Fruit fly (Drosophila melanogaster) whole organism, embryonic: ENCODE data around the gene Exd2.

ENCODE experiments used
- Asciz ChIP-seq: fragments of 200-800 bp; sonication (Bioruptor generic); optimal IDR thresholded peaks from 2 replicates; lab custom pipeline; 2017; ENCODE audit warnings: missing biosample characterization, mild to moderate bottlenecking, missing genetic modification characterization, missing genetic modification reagents
- BtbVII ChIP-seq: fragments of 200-800 bp; sonication (Bioruptor generic); optimal IDR thresholded peaks from 3 replicates; lab custom pipeline; 2017; ENCODE audit warnings: missing biosample characterization, mild to moderate bottlenecking, missing genetic modification characterization
- CG11247 ChIP-seq: fragments of 200-800 bp; sonication (Bioruptor generic); IDR thresholded peaks from 2 replicates; pipeline ENCODE4 v1.3.6; 2022; ENCODE audit warnings: missing biosample characterization, missing genetic modification characterization
- CG11504 ChIP-seq: fragments of 200-800 bp; sonication (Bioruptor generic); optimal IDR thresholded peaks from 3 replicates; lab custom pipeline; 2019; ENCODE audit warnings: missing biosample characterization, mild to moderate bottlenecking, missing genetic modification characterization, moderate library complexity
- CG11695 ChIP-seq: fragments of 200-800 bp; sonication (Bioruptor generic); IDR thresholded peaks from 3 replicates; pipeline ENCODE4 v1.3.6; 2022; ENCODE audit warnings: missing biosample characterization, missing genetic modification characterization
- CG12071 ChIP-seq: fragments of 200-800 bp; sonication (Bioruptor generic); optimal IDR thresholded peaks from 3 replicates; lab custom pipeline; 2018; ENCODE audit warnings: missing biosample characterization, mild to moderate bottlenecking, missing genetic modification characterization
- CG1233 ChIP-seq: fragments of 200-800 bp; sonication (Bioruptor generic); optimal IDR thresholded peaks from 4 replicates; lab custom pipeline; 2018; ENCODE audit warnings: missing biosample characterization, mild to moderate bottlenecking, missing genetic modification characterization
- CG1603 ChIP-seq: fragments of 200-800 bp; sonication (Bioruptor generic); optimal IDR thresholded peaks from 2 replicates; lab custom pipeline; 2019; ENCODE audit warnings: missing biosample characterization, mild to moderate bottlenecking, missing genetic modification characterization, moderate library complexity
- CG16779 ChIP-seq: fragments of 200-800 bp; sonication (Bioruptor generic); IDR thresholded peaks from 2 replicates; pipeline ENCODE4 v1.3.6; 2022; ENCODE audit warnings: missing biosample characterization, missing genetic modification characterization
- CG16815 ChIP-seq: fragments of 200-800 bp; sonication (Bioruptor generic); optimal IDR thresholded peaks from 3 replicates; lab custom pipeline; 2017; ENCODE audit warnings: missing biosample characterization, mild to moderate bottlenecking, missing genetic modification characterization
- CG17802 ChIP-seq: fragments of 200-800 bp; sonication (Bioruptor generic); optimal IDR thresholded peaks from 2 replicates; lab custom pipeline; 2018; ENCODE audit warnings: missing biosample characterization, mild to moderate bottlenecking, missing genetic modification characterization, moderate library complexity
- CG17829 ChIP-seq: fragments of 200-800 bp; optimal IDR thresholded peaks from 2 replicates; lab custom pipeline; 2019; ENCODE audit warnings: missing biosample characterization, mild to moderate bottlenecking, missing genetic modification characterization, moderate library complexity
- CG17912 ChIP-seq: fragments of 200-800 bp; sonication (Bioruptor generic); optimal IDR thresholded peaks from 2 replicates; lab custom pipeline; 2018; ENCODE audit warnings: missing biosample characterization, mild to moderate bottlenecking, missing genetic modification characterization
- CG18619 ChIP-seq: fragments of 200-800 bp; sonication (Bioruptor generic); optimal IDR thresholded peaks from 3 replicates; lab custom pipeline; 2017; ENCODE audit warnings: missing biosample characterization, mild to moderate bottlenecking, missing genetic modification characterization
- CG33213 ChIP-seq: fragments of 200-800 bp; sonication (Bioruptor generic); optimal IDR thresholded peaks from 3 replicates; lab custom pipeline; 2016; ENCODE audit warnings: missing biosample characterization, missing genetic modification characterization
- CG3407 ChIP-seq: fragments of 200-800 bp; sonication (Bioruptor generic); optimal IDR thresholded peaks from 2 replicates; lab custom pipeline; 2018; ENCODE audit warnings: missing biosample characterization, mild to moderate bottlenecking, missing genetic modification characterization
- CG6689 ChIP-seq: fragments of 200-800 bp; sonication (Bioruptor generic); IDR thresholded peaks from 2 replicates; pipeline ENCODE4 v1.3.6; 2022; ENCODE audit warnings: missing biosample characterization, missing genetic modification characterization
- CG8290 ChIP-seq, 3 experiments: fragments of 200-800 bp; sonication (Bioruptor generic); optimal IDR thresholded peaks; 2 replicates each; lab custom pipeline; 2016 to 2019; ENCODE audit warnings: missing biosample characterization in 3 of 3, missing genetic modification characterization in 3 of 3, mild to moderate bottlenecking in 2 of 3, moderate library complexity in 1 of 3
- CG9609 ChIP-seq: fragments of 200-800 bp; sonication (Bioruptor generic); optimal IDR thresholded peaks from 3 replicates; lab custom pipeline; 2016; ENCODE audit warnings: missing biosample characterization, missing genetic modification characterization
- Dll ChIP-seq: fragments of 200-800 bp; sonication (Bioruptor generic); IDR thresholded peaks from 4 replicates; pipeline ENCODE4 v1.3.6; 2022; ENCODE audit warnings: missing biosample characterization, missing genetic modification characterization; ENCODE audit not compliant: partially characterized antibody
- Ets65A ChIP-seq: fragments of 200-800 bp; sonication (Bioruptor generic); peaks from one replicate; lab custom pipeline; 2016; ENCODE audit warnings: missing biosample characterization, missing genetic modification characterization
- GATAe ChIP-seq: fragments of 200-800 bp; sonication (Bioruptor generic); conservative IDR thresholded peaks from 2 replicates; pipeline ENCODE4 v1.3.6; 2022; ENCODE audit warnings: missing biosample characterization, missing genetic modification characterization
- Hr39 ChIP-seq: fragments of >200 bp; optimal IDR thresholded peaks from 2 replicates; lab custom pipeline; 2017
- Lhr ChIP-seq: fragments of 200-800 bp; sonication (Bioruptor generic); optimal IDR thresholded peaks from 3 replicates; lab custom pipeline; 2017; ENCODE audit warnings: mild to moderate bottlenecking, missing biosample characterization, missing genetic modification reagents, missing genetic modification characterization
- MBD-R2 ChIP-seq: fragments of 200-800 bp; sonication (Bioruptor generic); IDR thresholded peaks from 2 replicates; pipeline ENCODE4 v1.3.6; 2022; ENCODE audit warnings: missing biosample characterization, missing genetic modification characterization
- Side ChIP-seq: fragments of 200-800 bp; sonication (Bioruptor generic); optimal IDR thresholded peaks from 2 replicates; lab custom pipeline; 2016; ENCODE audit warnings: missing biosample characterization, missing genetic modification characterization
- Spps ChIP-seq: fragments of 200-800 bp; sonication (Bioruptor generic); optimal IDR thresholded peaks from 2 replicates; lab custom pipeline; 2018; ENCODE audit warnings: missing biosample characterization, mild to moderate bottlenecking, missing genetic modification characterization
- Xbp1 ChIP-seq: fragments of 200-800 bp; sonication (Bioruptor generic); optimal IDR thresholded peaks from 3 replicates; lab custom pipeline; 2016; ENCODE audit warnings: missing biosample characterization, mild to moderate bottlenecking, missing genetic modification characterization
- al ChIP-seq: fragments of 200-800 bp; sonication (Bioruptor generic); IDR thresholded peaks from 2 replicates; pipeline ENCODE4 v1.3.6; 2022; ENCODE audit warnings: missing biosample characterization, missing genetic modification characterization
- dm ChIP-seq: fragments of 200-800 bp; sonication (Bioruptor generic); optimal IDR thresholded peaks from 3 replicates; lab custom pipeline; 2016; ENCODE audit warnings: missing biosample characterization, missing genetic modification characterization
- dpn ChIP-seq, 2 experiments: fragments of 200-800 bp; sonication (Bioruptor generic); optimal IDR thresholded peaks; 3 replicates each; lab custom pipeline; 2016; ENCODE audit warnings: missing biosample characterization in 2 of 2, missing genetic modification characterization in 2 of 2
- eyg ChIP-seq: fragments of 200-800 bp; sonication (Bioruptor generic); optimal IDR thresholded peaks from 3 replicates; lab custom pipeline; 2016; ENCODE audit warnings: missing biosample characterization, missing genetic modification characterization
- fd64A ChIP-seq: fragments of 200-800 bp; sonication (Bioruptor generic); optimal IDR thresholded peaks from 3 replicates; lab custom pipeline; 2018; ENCODE audit warnings: missing biosample characterization, mild to moderate bottlenecking, missing genetic modification characterization
- gcm ChIP-seq: fragments of 200-800 bp; sonication (Bioruptor generic); optimal IDR thresholded peaks from 2 replicates; lab custom pipeline; 2019; ENCODE audit warnings: missing biosample characterization, mild to moderate bottlenecking, missing genetic modification characterization, moderate library complexity
- gsb-n ChIP-seq: fragments of 200-800 bp; sonication (Bioruptor generic); optimal IDR thresholded peaks from 3 replicates; lab custom pipeline; 2018; ENCODE audit warnings: missing biosample characterization, mild to moderate bottlenecking, missing genetic modification characterization
- hb ChIP-seq: fragments of 200-800 bp; sonication (Bioruptor generic); IDR thresholded peaks from 3 replicates; pipeline ENCODE4 v1.3.6; 2022; ENCODE audit warnings: missing biosample characterization, missing genetic modification characterization; ENCODE audit not compliant: partially characterized antibody
- kah ChIP-seq: fragments of 200-800 bp; sonication (Bioruptor generic); optimal IDR thresholded peaks from 2 replicates; lab custom pipeline; 2018; ENCODE audit warnings: missing biosample characterization, mild to moderate bottlenecking, missing genetic modification characterization
- klu ChIP-seq: fragments of 200-800 bp; sonication (Bioruptor generic); IDR thresholded peaks from 2 replicates; pipeline ENCODE4 v1.3.6; 2022; ENCODE audit warnings: missing biosample characterization, missing genetic modification characterization
- maf-S ChIP-seq: fragments of 200-800 bp; sonication (Bioruptor generic); optimal IDR thresholded peaks from 2 replicates; lab custom pipeline; 2016; ENCODE audit warnings: missing biosample characterization, missing genetic modification characterization
- nmo ChIP-seq: fragments of 200-800 bp; sonication (Bioruptor generic); optimal IDR thresholded peaks from 2 replicates; lab custom pipeline; 2018; ENCODE audit warnings: missing biosample characterization, mild to moderate bottlenecking, missing genetic modification characterization, moderate library complexity
- pan ChIP-seq, 4 experiments: fragments of >200 bp in 3 of 4; fragments of 200-800 bp in 1 of 4; sonication (Bioruptor generic) in 1 of 4; optimal IDR thresholded peaks in 3 of 4; IDR thresholded peaks in 1 of 4; 2 replicates each; pipeline versions ENCODE4 v1.3.6 to Lab custom; 2017 to 2022; ENCODE audit warnings: missing biosample characterization in 2 of 4, missing genetic modification characterization in 2 of 4, mixed read lengths in 1 of 4
- psq ChIP-seq: fragments of 200-800 bp; sonication (Bioruptor generic); optimal IDR thresholded peaks from 2 replicates; lab custom pipeline; 2017; ENCODE audit warnings: missing biosample characterization, missing genetic modification characterization
- sima ChIP-seq: fragments of 200-800 bp; sonication (Bioruptor generic); optimal IDR thresholded peaks from 2 replicates; lab custom pipeline; 2016; ENCODE audit warnings: missing biosample characterization, missing genetic modification characterization
- so ChIP-seq: fragments of 200-800 bp; sonication (Bioruptor generic); IDR thresholded peaks from 3 replicates; pipeline ENCODE4 v1.3.6; 2022; ENCODE audit warnings: missing biosample characterization, missing genetic modification characterization
- tll ChIP-seq, 2 experiments: fragments of 200-800 bp in 1 of 2; fragments of >200 bp in 1 of 2; sonication (Bioruptor generic) in 1 of 2; optimal IDR thresholded peaks; 2 replicates each; lab custom pipeline; 2017 to 2019; ENCODE audit warnings: missing biosample characterization in 2 of 2, missing genetic modification characterization in 2 of 2, mild to moderate bottlenecking in 1 of 2, moderate library complexity in 1 of 2
- tna ChIP-seq: fragments of 200-800 bp; sonication (Bioruptor generic); IDR thresholded peaks from 2 replicates; pipeline ENCODE4 v1.3.6; 2022; ENCODE audit warnings: missing biosample characterization, missing genetic modification characterization; ENCODE audit not compliant: partially characterized antibody
- twi ChIP-seq: fragments of 200-800 bp; optimal IDR thresholded peaks from 2 replicates; lab custom pipeline; 2019; ENCODE audit warnings: missing biosample characterization, mild to moderate bottlenecking, missing genetic modification characterization, moderate library complexity
- unpg ChIP-seq: fragments of 200-800 bp; sonication (Bioruptor generic); optimal IDR thresholded peaks from 3 replicates; lab custom pipeline; 2018; ENCODE audit warnings: missing biosample characterization, mild to moderate bottlenecking, missing genetic modification characterization, moderate library complexity
- vvl ChIP-seq: fragments of 200-800 bp; sonication (Bioruptor generic); IDR thresholded peaks from 2 replicates; pipeline ENCODE4 v1.3.6; 2022; ENCODE audit warnings: missing biosample characterization, missing genetic modification characterization
- yki ChIP-seq: fragments of >200 bp; optimal IDR thresholded peaks from 3 replicates; lab custom pipeline; 2018

The Exd2 gene

DNA sequence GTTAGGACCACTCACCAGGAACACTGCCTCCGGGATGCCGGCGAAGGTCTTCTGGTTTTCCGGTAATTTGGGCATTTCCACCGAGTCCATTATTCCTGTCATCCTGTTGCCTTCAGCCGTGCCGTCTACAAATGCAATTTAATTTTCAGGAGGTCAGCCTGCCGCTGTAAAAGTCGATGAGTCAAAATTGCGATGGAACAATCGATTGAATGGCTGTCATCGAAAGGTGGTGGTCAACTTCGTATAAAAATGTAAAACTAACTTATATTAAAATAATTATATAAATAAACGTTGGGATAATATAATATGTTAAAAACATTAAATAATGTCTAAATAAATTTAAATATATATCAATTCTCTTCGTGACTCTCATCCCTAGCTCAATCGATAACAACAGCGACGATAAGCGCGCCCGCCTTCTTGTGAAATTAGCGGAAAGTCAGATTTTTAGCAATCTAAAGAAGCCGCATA, 25.8 kb downstream of the Exd2 start, which contains the start of the genes mgr and Irbp (continued):
- peak; percentile 75 for TF ChIP-seq CG16815 (GFP tag; lab: Kevin White, UChicago)
- TF ChIP-seq CG6689 (GFP tag; lab: Robert Waterston, UW) = peak; percentile 95
- no peak for TF ChIP-seq maf-S
- no peak for TF ChIP-seq Asciz (GFP tag; lab: Kevin White, UChicago)
- peak; percentile 72; the same call in 1 of the 2 replicates for TF ChIP-seq CG16779 (GFP tag; lab: Robert Waterston, UW)
- peak; percentile 95 for TF ChIP-seq Ets65A
- peak; percentile 87 for TF ChIP-seq twi (tag; lab: Kevin White, UChicago)
- peak in 1 of 2 experiments; percentile 86 for TF ChIP-seq tll (GFP tag; optimal IDR thresholded peaks at IDR 0.05; lab: Kevin White, UChicago)
- TF ChIP-seq unpg (GFP tag; lab: Kevin White, UChicago) = peak; percentile 96
- peak; percentile 59 for TF ChIP-seq CG17802 (tag; lab: Kevin White, UChicago)
- TF ChIP-seq sima (GFP tag; lab: Kevin White, UChicago) = no peak
- TF ChIP-seq gcm (GFP tag; lab: Kevin White, UChicago) = peak; percentile 93
- TF ChIP-seq CG3407 (GFP tag; lab: Kevin White, UChicago) = peak; percentile 83
- peak; percentile 80 for TF ChIP-seq psq
- peak; percentile 83 for TF ChIP-seq CG8290 (GFP tag; optimal IDR thresholded peaks at IDR 0.05; lab: Kevin White, UChicago)
- TF ChIP-seq CG8290 (tag; optimal IDR thresholded peaks at IDR 0.05; lab: Kevin White, UChicago) = peak in 1 of 2 experiments; percentile 32
- TF ChIP-seq nmo (GFP tag; lab: Kevin White, UChicago) = peak; percentile 95
- no peak for TF ChIP-seq CG12071 (GFP tag; lab: Kevin White, UChicago)
- TF ChIP-seq kah = peak; percentile 68
- TF ChIP-seq CG9609 (GFP tag; lab: Kevin White, UChicago) = peak; percentile 22
- no peak for TF ChIP-seq pan (optimal IDR thresholded peaks at IDR 0.05; lab: Kevin White, UChicago)
- peak in 1 of 2 experiments; percentile 96 for TF ChIP-seq pan (GFP tag; optimal IDR thresholded peaks at IDR 0.05 in 1 of 2, IDR thresholded peaks at IDR 0.05 in 1 of 2)
- TF ChIP-seq dm = peak; percentile 19
- peak; percentile 93 for TF ChIP-seq Dll (GFP tag; lab: Robert Waterston, UW)
- TF ChIP-seq vvl (GFP tag; lab: Robert Waterston, UW) = peak; percentile 97
- no peak for TF ChIP-seq CG1603
- peak; percentile 82 for TF ChIP-seq BtbVII
- peak; percentile 93 for TF ChIP-seq Spps (tag; lab: Kevin White, UChicago)
- TF ChIP-seq CG11695 = peak; percentile 91
- no peak for TF ChIP-seq eyg (GFP tag; lab: Kevin White, UChicago)
- peak; percentile 94 for TF ChIP-seq CG11247 (GFP tag; lab: Robert Waterston, UW)
- peak; percentile 91 for TF ChIP-seq CG11504 (tag; lab: Kevin White, UChicago)
- TF ChIP-seq CG18619 = peak; percentile 86
- peak; percentile 89 for TF ChIP-seq Xbp1
- peak; percentile 89 for TF ChIP-seq klu (GFP tag; lab: Robert Waterston, UW)
- TF ChIP-seq CG17829 (tag; lab: Kevin White, UChicago) = peak; percentile 97
- peak; percentile 8 for TF ChIP-seq fd64A (GFP tag; lab: Kevin White, UChicago)
- TF ChIP-seq GATAe (GFP tag; lab: Robert Waterston, UW) = peak; percentile 86
- peak; percentile 70; the same call in 1 of the 2 replicates for TF ChIP-seq tna (GFP tag; lab: Robert Waterston, UW)
- TF ChIP-seq Hr39 = no peak
- peak; percentile 18 to 92 for TF ChIP-seq dpn (GFP tag; optimal IDR thresholded peaks at IDR 0.05; lab: Kevin White, UChicago)
- peak; percentile 95 for TF ChIP-seq al (GFP tag; lab: Robert Waterston, UW)
- no peak for TF ChIP-seq CG33213 (GFP tag; lab: Kevin White, UChicago)
- TF ChIP-seq gsb-n (tag; lab: Kevin White, UChicago) = peak; percentile 93
- TF ChIP-seq yki (lab: Kevin White, UChicago) = no peak
- TF ChIP-seq MBD-R2 (GFP tag; lab: Robert Waterston, UW) = peak; percentile 97
- no peak for TF ChIP-seq Side (GFP tag; lab: Kevin White, UChicago)
- peak; percentile 91 for TF ChIP-seq CG1233 (GFP tag; lab: Kevin White, UChicago)
- peak; percentile 76 for TF ChIP-seq Lhr (GFP tag; lab: Kevin White, UChicago)
- peak; percentile 34 for TF ChIP-seq CG17912 (GFP tag; lab: Kevin White, UChicago)
- peak; percentile 73; the same call in 2 of the 3 replicates for TF ChIP-seq hb (GFP tag; lab: Robert Waterston, UW)
- TF ChIP-seq so (GFP tag; lab: Robert Waterston, UW) = peak; percentile 93
